Fruit fly (Drosophila melanogaster) whole organism, embryonic: ENCODE data around the gene CG10300.

ENCODE experiments used
- Asciz ChIP-seq: fragments of 200-800 bp; sonication (Bioruptor generic); optimal IDR thresholded peaks from 2 replicates; lab custom pipeline; 2017; ENCODE audit warnings: missing biosample characterization, mild to moderate bottlenecking, missing genetic modification characterization, missing genetic modification reagents
- Atf-2 ChIP-seq: fragments of 200-800 bp; sonication (Bioruptor generic); optimal IDR thresholded peaks from 2 replicates; lab custom pipeline; 2016; ENCODE audit warnings: missing biosample characterization, missing genetic modification characterization
- Atf3 ChIP-seq: fragments of 200-800 bp; sonication (Bioruptor generic); optimal IDR thresholded peaks from 3 replicates; lab custom pipeline; 2016; ENCODE audit warnings: missing biosample characterization, missing genetic modification characterization
- BEAF-32 ChIP-seq: fragments of 200-800 bp; sonication (Bioruptor generic); optimal IDR thresholded peaks from 3 replicates; lab custom pipeline; 2017; ENCODE audit warnings: missing biosample characterization, missing genetic modification characterization, mild to moderate bottlenecking, moderate library complexity, missing genetic modification reagents
- CG10431 ChIP-seq: fragments of 200-800 bp; sonication (Bioruptor generic); optimal IDR thresholded peaks from 3 replicates; lab custom pipeline; 2018; ENCODE audit warnings: missing biosample characterization, mild to moderate bottlenecking, missing genetic modification characterization
- CG11560 ChIP-seq: fragments of 200-800 bp; sonication (Bioruptor generic); IDR thresholded peaks from 3 replicates; pipeline ENCODE4 v1.3.6; 2022; ENCODE audit warnings: missing biosample characterization, missing genetic modification characterization
- CG12219 ChIP-seq: fragments of 200-800 bp; sonication (Bioruptor generic); optimal IDR thresholded peaks from 3 replicates; lab custom pipeline; 2018; ENCODE audit warnings: missing biosample characterization, mild to moderate bottlenecking, missing genetic modification characterization
- CG1233 ChIP-seq: fragments of 200-800 bp; sonication (Bioruptor generic); optimal IDR thresholded peaks from 4 replicates; lab custom pipeline; 2018; ENCODE audit warnings: missing biosample characterization, mild to moderate bottlenecking, missing genetic modification characterization
- CG12942 ChIP-seq: fragments of 200-800 bp; sonication (Bioruptor generic); optimal IDR thresholded peaks from 3 replicates; lab custom pipeline; 2016; ENCODE audit warnings: missing biosample characterization, missing genetic modification characterization
- CG1529 ChIP-seq: fragments of 200-800 bp; sonication (Bioruptor generic); optimal IDR thresholded peaks from 3 replicates; lab custom pipeline; 2018; ENCODE audit warnings: missing biosample characterization, missing genetic modification characterization
- CG16813 ChIP-seq: fragments of 200-800 bp; sonication (Bioruptor generic); IDR thresholded peaks from 3 replicates; pipeline ENCODE4 v1.3.6; 2022; ENCODE audit warnings: missing biosample characterization, missing genetic modification characterization; ENCODE audit not compliant: partially characterized antibody
- CG17912 ChIP-seq: fragments of 200-800 bp; sonication (Bioruptor generic); optimal IDR thresholded peaks from 2 replicates; lab custom pipeline; 2018; ENCODE audit warnings: missing biosample characterization, mild to moderate bottlenecking, missing genetic modification characterization
- CG2120 ChIP-seq: fragments of 200-800 bp; sonication (Bioruptor generic); optimal IDR thresholded peaks from 3 replicates; lab custom pipeline; 2016; ENCODE audit warnings: missing biosample characterization, missing genetic modification characterization
- CG2202 ChIP-seq: fragments of 200-800 bp; sonication (Bioruptor generic); optimal IDR thresholded peaks from 2 replicates; lab custom pipeline; 2018; ENCODE audit warnings: missing biosample characterization, mild to moderate bottlenecking, missing genetic modification characterization
- CG2875 ChIP-seq: fragments of 200-800 bp; sonication (Bioruptor generic); optimal IDR thresholded peaks from 2 replicates; lab custom pipeline; 2017; ENCODE audit warnings: missing biosample characterization, mild to moderate bottlenecking, missing genetic modification characterization, missing genetic modification reagents
- CG31365 ChIP-seq: fragments of 200-800 bp; sonication (Bioruptor generic); optimal IDR thresholded peaks from 2 replicates; lab custom pipeline; 2018; ENCODE audit warnings: missing biosample characterization, mild to moderate bottlenecking, missing genetic modification characterization
- CG3726 ChIP-seq: fragments of 200-800 bp; sonication (Bioruptor generic); IDR thresholded peaks from 3 replicates; pipeline ENCODE4, ENCODE4 v1.3.6; 2022; ENCODE audit warnings: missing biosample characterization, missing genetic modification characterization
- CG3995 ChIP-seq: fragments of 200-800 bp; sonication (Bioruptor generic); optimal IDR thresholded peaks from 3 replicates; lab custom pipeline; 2016; ENCODE audit warnings: missing biosample characterization, missing genetic modification characterization
- CG42726 ChIP-seq: fragments of 200-800 bp; sonication (Bioruptor generic); IDR thresholded peaks from 2 replicates; pipeline ENCODE4 v1.3.6; 2022; ENCODE audit warnings: missing biosample characterization, missing genetic modification characterization; ENCODE audit not compliant: partially characterized antibody
- CG4404 ChIP-seq: fragments of 200-800 bp; sonication (Bioruptor generic); IDR thresholded peaks from 2 replicates; pipeline ENCODE4 v1.3.6; 2022; ENCODE audit warnings: missing biosample characterization, missing genetic modification characterization
- CG4617 ChIP-seq: fragments of 200-800 bp; sonication (Bioruptor generic); optimal IDR thresholded peaks from 3 replicates; lab custom pipeline; 2016; ENCODE audit warnings: missing biosample characterization, missing genetic modification characterization, borderline replicate concordance
- CG5953 ChIP-seq: fragments of 200-800 bp; sonication (Bioruptor generic); IDR thresholded peaks from 2 replicates; pipeline ENCODE4 v1.3.6; 2022; ENCODE audit warnings: missing biosample characterization, missing genetic modification characterization
- CG6683 ChIP-seq: fragments of 200-800 bp; sonication (Bioruptor generic); optimal IDR thresholded peaks from 2 replicates; lab custom pipeline; 2017; ENCODE audit warnings: missing biosample characterization, mild to moderate bottlenecking, missing genetic modification characterization, missing genetic modification reagents
- CG9437 ChIP-seq: fragments of 200-800 bp; sonication (Bioruptor generic); optimal IDR thresholded peaks from 2 replicates; lab custom pipeline; 2018; ENCODE audit warnings: missing biosample characterization, mild to moderate bottlenecking, missing genetic modification characterization
- Fer2 ChIP-seq: fragments of 200-800 bp; sonication (Bioruptor generic); optimal IDR thresholded peaks from 2 replicates; lab custom pipeline; 2018; ENCODE audit warnings: missing biosample characterization, mild to moderate bottlenecking, missing genetic modification characterization, moderate library complexity
- Hr39 ChIP-seq: fragments of >200 bp; optimal IDR thresholded peaks from 2 replicates; lab custom pipeline; 2017
- Lhr ChIP-seq: fragments of 200-800 bp; sonication (Bioruptor generic); optimal IDR thresholded peaks from 3 replicates; lab custom pipeline; 2017; ENCODE audit warnings: mild to moderate bottlenecking, missing biosample characterization, missing genetic modification reagents, missing genetic modification characterization
- MESR4 ChIP-seq: fragments of 200-800 bp; sonication (Bioruptor generic); optimal IDR thresholded peaks from 2 replicates; lab custom pipeline; 2018; ENCODE audit warnings: missing biosample characterization, mild to moderate bottlenecking, missing genetic modification characterization, moderate library complexity
- Max ChIP-seq: fragments of 200-800 bp; sonication (Bioruptor generic); optimal IDR thresholded peaks from 2 replicates; lab custom pipeline; 2016; ENCODE audit warnings: missing biosample characterization, mild to moderate bottlenecking, missing genetic modification characterization
- NC2α ChIP-seq: fragments of 200-800 bp; sonication (Bioruptor generic); optimal IDR thresholded peaks from 2 replicates; lab custom pipeline; 2016; ENCODE audit warnings: missing biosample characterization, missing genetic modification characterization
- Nf-YA ChIP-seq: fragments of 200-800 bp; sonication (Bioruptor generic); IDR thresholded peaks from 2 replicates; pipeline ENCODE4 v1.3.6; 2022; ENCODE audit warnings: missing biosample characterization, missing genetic modification characterization
- Nf-YB ChIP-seq: fragments of 200-800 bp; sonication (Bioruptor generic); optimal IDR thresholded peaks from 3 replicates; lab custom pipeline; 2019; ENCODE audit warnings: missing biosample characterization, mild to moderate bottlenecking, missing genetic modification characterization, moderate library complexity
- NfI ChIP-seq: fragments of 200-800 bp; sonication (Bioruptor generic); optimal IDR thresholded peaks from 3 replicates; lab custom pipeline; 2018; ENCODE audit warnings: missing biosample characterization, mild to moderate bottlenecking, missing genetic modification characterization, moderate library complexity
- Oli ChIP-seq: fragments of 200-800 bp; sonication (Bioruptor generic); optimal IDR thresholded peaks from 2 replicates; lab custom pipeline; 2018; ENCODE audit warnings: missing biosample characterization, mild to moderate bottlenecking, missing genetic modification characterization, moderate library complexity
- Opbp ChIP-seq: fragments of 200-800 bp; sonication (Bioruptor generic); IDR thresholded peaks from 3 replicates; pipeline ENCODE4 v1.3.6; 2022; ENCODE audit warnings: missing biosample characterization, missing genetic modification characterization; ENCODE audit not compliant: partially characterized antibody
- Trl ChIP-seq, 3 experiments: fragments of >200 bp in 2 of 3; fragments of 200-800 bp in 1 of 3; sonication (Bioruptor generic) in 1 of 3; optimal IDR thresholded peaks; 2 replicates in 1 of 3; 3 replicates in 2 of 3; lab custom pipeline; 2016 to 2017; ENCODE audit warnings: missing biosample characterization in 1 of 3, missing genetic modification characterization in 1 of 3
- corto ChIP-seq: fragments of 200-800 bp; sonication (Bioruptor generic); optimal IDR thresholded peaks from 2 replicates; lab custom pipeline; 2016; ENCODE audit warnings: missing biosample characterization, mild to moderate bottlenecking, missing genetic modification characterization, moderate library complexity
- cwo ChIP-seq: fragments of 200-800 bp; sonication (Bioruptor generic); optimal IDR thresholded peaks from 3 replicates; lab custom pipeline; 2017; ENCODE audit warnings: missing biosample characterization, missing genetic modification characterization, mild to moderate bottlenecking, moderate library complexity, missing genetic modification reagents
- dysf ChIP-seq: fragments of 200-800 bp; sonication (Bioruptor generic); IDR thresholded peaks from 3 replicates; pipeline ENCODE4 v1.3.6; 2022; ENCODE audit warnings: missing biosample characterization, missing genetic modification characterization
- emc ChIP-seq: fragments of 200-800 bp; sonication (Bioruptor generic); optimal IDR thresholded peaks from 2 replicates; lab custom pipeline; 2016; ENCODE audit warnings: missing biosample characterization, missing genetic modification characterization
- fru ChIP-seq: fragments of >200 bp; optimal IDR thresholded peaks from 2 replicates; lab custom pipeline; 2017
- hth ChIP-seq: fragments of >200 bp; optimal IDR thresholded peaks from 2 replicates; lab custom pipeline; 2017; ENCODE audit warnings: inconsistent platforms
- kni ChIP-seq: fragments of 200-800 bp; sonication (Bioruptor generic); optimal IDR thresholded peaks from 3 replicates; lab custom pipeline; 2017; ENCODE audit warnings: mild to moderate bottlenecking, missing biosample characterization, missing genetic modification reagents, missing genetic modification characterization
- mam ChIP-seq: fragments of 200-800 bp; sonication (Bioruptor generic); optimal IDR thresholded peaks from 3 replicates; lab custom pipeline; 2016; ENCODE audit warnings: missing biosample characterization, missing genetic modification characterization
- peb ChIP-seq: fragments of 200-800 bp; sonication (Bioruptor generic); IDR thresholded peaks from 2 replicates; pipeline ENCODE4 v1.3.6; 2022; ENCODE audit warnings: missing biosample characterization, missing genetic modification characterization
- rib ChIP-seq: fragments of 200-800 bp; sonication (Bioruptor generic); IDR thresholded peaks from 2 replicates; pipeline ENCODE4 v1.3.6; 2022; ENCODE audit warnings: missing biosample characterization, missing genetic modification characterization
- sd ChIP-seq: fragments of 200-800 bp; sonication (Bioruptor generic); optimal IDR thresholded peaks from 3 replicates; lab custom pipeline; 2018; ENCODE audit warnings: missing biosample characterization, mild to moderate bottlenecking, missing genetic modification characterization, moderate library complexity
- sna ChIP-seq: fragments of 200-800 bp; sonication (Bioruptor generic); IDR thresholded peaks from 2 replicates; pipeline ENCODE4 v1.3.6; 2022; ENCODE audit warnings: missing biosample characterization, missing genetic modification characterization; ENCODE audit not compliant: partially characterized antibody
- stc ChIP-seq: fragments of 200-800 bp; sonication (Bioruptor generic); IDR thresholded peaks from 2 replicates; pipeline ENCODE4 v1.3.6; 2022; ENCODE audit warnings: missing biosample characterization, missing genetic modification characterization
- usp ChIP-seq: fragments of >200 bp; optimal IDR thresholded peaks from 2 replicates; lab custom pipeline; 2017; ENCODE audit warnings: missing biosample characterization, missing genetic modification characterization
- zfh1 ChIP-seq: fragments of 200-800 bp; sonication (Bioruptor generic); IDR thresholded peaks from 3 replicates; pipeline ENCODE4 v1.3.6; 2022; ENCODE audit warnings: missing biosample characterization, missing genetic modification characterization

CG10300 gene

DNA sequence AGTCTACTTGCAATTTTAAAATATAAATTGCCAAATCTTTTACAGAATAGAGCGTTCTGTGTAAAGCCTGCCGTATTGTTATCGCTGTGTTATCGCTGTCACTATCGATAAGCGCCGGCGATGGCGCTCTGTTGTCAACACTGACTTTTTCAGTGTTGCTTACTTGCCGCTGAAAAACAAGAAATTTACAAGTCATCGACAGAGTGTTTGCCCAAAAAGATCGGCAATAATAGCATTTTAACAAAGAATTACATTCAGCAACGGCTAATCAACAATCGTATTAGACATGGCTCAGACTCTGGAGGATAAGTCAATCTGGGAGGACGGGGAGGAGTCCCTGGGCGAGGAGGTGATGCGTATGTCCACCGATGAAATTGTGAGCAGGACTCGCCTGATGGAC, 41.4 kb downstream of the CG10300 start, which contains the start of the genes RanBP3 and Rpt5 (continued):
- TF ChIP-seq NfI (GFP tag; lab: Kevin White, UChicago): peak; percentile 62
- TF ChIP-seq mam (GFP tag; lab: Kevin White, UChicago): peak; percentile 73
- TF ChIP-seq cwo (GFP tag; lab: Kevin White, UChicago): no peak
- no peak for TF ChIP-seq Trl (optimal IDR thresholded peaks at IDR 0.05; lab: Kevin White, UChicago)
- peak; percentile 50 for TF ChIP-seq Trl (GFP tag; optimal IDR thresholded peaks at IDR 0.05; lab: Kevin White, UChicago)
- TF ChIP-seq sna (GFP tag; lab: Robert Waterston, UW): peak; percentile 68
- no peak for TF ChIP-seq CG1529 (GFP tag; lab: Kevin White, UChicago)
- TF ChIP-seq Nf-YA (GFP tag; lab: Robert Waterston, UW): no peak; the same call in 1 of the 2 replicates
- TF ChIP-seq CG31365 (tag; lab: Kevin White, UChicago): no peak
- TF ChIP-seq Atf-2 (GFP tag; lab: Kevin White, UChicago): peak; percentile 48
- TF ChIP-seq CG6683 (GFP tag; lab: Kevin White, UChicago): peak; percentile 33
- TF ChIP-seq Fer2 (tag; lab: Kevin White, UChicago): no peak
- TF ChIP-seq usp (GFP tag; lab: Kevin White, UChicago): no peak
- TF ChIP-seq CG9437 (GFP tag; lab: Kevin White, UChicago): no peak
- TF ChIP-seq CG2202: no peak
- no peak for TF ChIP-seq CG12219 (GFP tag; lab: Kevin White, UChicago)
- TF ChIP-seq stc: no peak
- peak; percentile 90 for TF ChIP-seq Opbp
- peak; percentile 35 for TF ChIP-seq CG3995
- no peak for TF ChIP-seq CG11560 (tag; lab: Robert Waterston, UW)
- peak; percentile 32 for TF ChIP-seq CG12942 (GFP tag; lab: Kevin White, UChicago)
- no peak for TF ChIP-seq CG2875
- no peak for TF ChIP-seq sd (tag; lab: Kevin White, UChicago)
- no peak for TF ChIP-seq hth
- no peak for TF ChIP-seq CG3726 (GFP tag; lab: Robert Waterston, UW)
- 0 out of 2 replicates have a peak, but pooled peaks have one; percentile 33 for TF ChIP-seq peb
- TF ChIP-seq CG5953 (GFP tag; lab: Robert Waterston, UW): no peak
- TF ChIP-seq Oli (tag; lab: Kevin White, UChicago): no peak
- TF ChIP-seq CG16813: peak; percentile 79
- peak; percentile 31 for TF ChIP-seq NC2α (GFP tag; lab: Kevin White, UChicago)
- no peak for TF ChIP-seq Hr39 (lab: Kevin White, UChicago)
- no peak for TF ChIP-seq CG4404 (GFP tag; lab: Robert Waterston, UW)
- peak; percentile 96 for TF ChIP-seq CG4617 (GFP tag; lab: Kevin White, UChicago)
- peak; percentile 84 for TF ChIP-seq CG2120
- peak; percentile 79; the same call in 1 of the 2 replicates for TF ChIP-seq CG42726
- peak; percentile 82 for TF ChIP-seq BEAF-32 (GFP tag; lab: Kevin White, UChicago)
- peak; percentile 27 for TF ChIP-seq CG1233 (GFP tag; lab: Kevin White, UChicago)
- TF ChIP-seq emc: no peak
- no peak for TF ChIP-seq fru (lab: Kevin White, UChicago)
- peak; percentile 38; the same call in 1 of the 3 replicates for TF ChIP-seq zfh1
- no peak for TF ChIP-seq CG10431
- TF ChIP-seq Max (GFP tag; lab: Kevin White, UChicago): peak; percentile 27
- no peak for TF ChIP-seq rib (GFP tag; lab: Robert Waterston, UW)
- peak; percentile 7 for TF ChIP-seq CG17912
- TF ChIP-seq Atf3 (GFP tag; lab: Kevin White, UChicago): no peak
- no peak for TF ChIP-seq Nf-YB (GFP tag; lab: Kevin White, UChicago)
- TF ChIP-seq kni (GFP tag; lab: Kevin White, UChicago): no peak
- peak; percentile 35; the same call in 1 of the 3 replicates for TF ChIP-seq dysf
- no peak for TF ChIP-seq Lhr (GFP tag; lab: Kevin White, UChicago)
- no peak for TF ChIP-seq Asciz
- TF ChIP-seq MESR4 (GFP tag; lab: Kevin White, UChicago): peak; percentile 89
- TF ChIP-seq corto: peak; percentile 32
